Worm (Caenorhabditis elegans) whole organism, young adult: ENCODE results near the gene Y22D7AL.10.

Source experiments
- B0261.1 ChIP-seq: sonication (generic microtip); optimal IDR thresholded peaks from 2 replicates; lab custom pipeline; 2016; ENCODE audit warnings: mild to moderate bottlenecking, missing genetic modification characterization, moderate library complexity, missing compliant biosample characterization
- hmg-20 ChIP-seq: fragments of 200-800 bp; sonication (Bioruptor generic); IDR thresholded peaks from 2 replicates; pipeline ENCODE4 v1.3.6; 2022; ENCODE audit warnings: missing genetic modification reagents, missing genetic modification characterization, missing compliant biosample characterization
- nhr-90 ChIP-seq: sonication (generic microtip); optimal IDR thresholded peaks from 2 replicates; lab custom pipeline; 2016; ENCODE audit warnings: missing genotype, mild to moderate bottlenecking, missing genetic modification characterization, missing compliant biosample characterization

- TF ChIP-seq hmg-20 = no peak
- TF ChIP-seq B0261.1 (tag; lab: Kevin White, UChicago) = no peak
- no peak for TF ChIP-seq nhr-90
Observed at ce11 chrIII:1638345-1638744, 19.6 kb upstream of the Y22D7AL.10 start.
